Fruit fly (Drosophila melanogaster) whole organism, embryonic: ENCODE measurements around the gene Gk1.

Experiments used
- Aef1 ChIP-seq: fragments of 200-800 bp; sonication (Bioruptor generic); IDR thresholded peaks from 3 replicates; pipeline ENCODE4 v1.3.6; 2022; ENCODE audit warnings: missing biosample characterization, missing genetic modification characterization
- Bteb2 ChIP-seq: fragments of 200-800 bp; sonication (Bioruptor generic); optimal IDR thresholded peaks from 2 replicates; lab custom pipeline; 2016; ENCODE audit warnings: missing biosample characterization, missing genetic modification characterization
- CG10959 ChIP-seq: fragments of 200-800 bp; sonication (Bioruptor generic); IDR thresholded peaks from 2 replicates; pipeline ENCODE4 v1.3.6; 2022; ENCODE audit warnings: missing biosample characterization, missing genetic modification characterization
- CG13624 ChIP-seq: fragments of 200-800 bp; sonication (Bioruptor generic); optimal IDR thresholded peaks from 2 replicates; lab custom pipeline; 2016; ENCODE audit warnings: missing biosample characterization, missing genetic modification characterization
- CG15514 ChIP-seq: fragments of 200-800 bp; sonication (Bioruptor generic); optimal IDR thresholded peaks from 3 replicates; lab custom pipeline; 2017; ENCODE audit warnings: missing biosample characterization, missing genetic modification characterization, mild to moderate bottlenecking, moderate library complexity, missing genetic modification reagents
- CG1602 ChIP-seq: fragments of 200-800 bp; sonication (Bioruptor generic); optimal IDR thresholded peaks from 3 replicates; lab custom pipeline; 2016; ENCODE audit warnings: missing biosample characterization, missing genetic modification characterization
- CG1603 ChIP-seq: fragments of 200-800 bp; sonication (Bioruptor generic); optimal IDR thresholded peaks from 2 replicates; lab custom pipeline; 2019; ENCODE audit warnings: missing biosample characterization, mild to moderate bottlenecking, missing genetic modification characterization, moderate library complexity
- CG17328 ChIP-seq: fragments of 200-800 bp; sonication (Bioruptor generic); IDR thresholded peaks from 2 replicates; pipeline ENCODE4 v1.3.6; 2022; ENCODE audit warnings: missing biosample characterization, missing genetic modification characterization
- CG18764 ChIP-seq: fragments of 200-800 bp; sonication (Bioruptor generic); optimal IDR thresholded peaks from 3 replicates; lab custom pipeline; 2016; ENCODE audit warnings: missing biosample characterization, missing genetic modification characterization
- CG31224 ChIP-seq: fragments of 200-800 bp; sonication (Bioruptor generic); IDR thresholded peaks from 2 replicates; pipeline ENCODE4 v1.3.6; 2022; ENCODE audit warnings: missing biosample characterization, missing genetic modification characterization
- CG3407 ChIP-seq: fragments of 200-800 bp; sonication (Bioruptor generic); optimal IDR thresholded peaks from 2 replicates; lab custom pipeline; 2018; ENCODE audit warnings: missing biosample characterization, mild to moderate bottlenecking, missing genetic modification characterization
- CG4404 ChIP-seq: fragments of 200-800 bp; sonication (Bioruptor generic); IDR thresholded peaks from 2 replicates; pipeline ENCODE4 v1.3.6; 2022; ENCODE audit warnings: missing biosample characterization, missing genetic modification characterization
- CG4707 ChIP-seq: fragments of 200-800 bp; sonication (Bioruptor generic); optimal IDR thresholded peaks from 2 replicates; lab custom pipeline; 2018; ENCODE audit warnings: missing biosample characterization, mild to moderate bottlenecking, missing genetic modification characterization, moderate library complexity
- CG4854 ChIP-seq: fragments of 200-800 bp; sonication (Bioruptor generic); optimal IDR thresholded peaks from 2 replicates; lab custom pipeline; 2016; ENCODE audit warnings: missing biosample characterization, missing genetic modification characterization, inconsistent platforms
- CG6175 ChIP-seq: fragments of 200-800 bp; sonication (Bioruptor generic); IDR thresholded peaks from 3 replicates; pipeline ENCODE4 v1.3.6; 2022; ENCODE audit warnings: missing biosample characterization, missing genetic modification characterization
- CG6654 ChIP-seq: fragments of 200-800 bp; sonication (Bioruptor generic); optimal IDR thresholded peaks from 2 replicates; lab custom pipeline; 2017; ENCODE audit warnings: missing biosample characterization, mild to moderate bottlenecking, missing genetic modification characterization
- CG7963 ChIP-seq: fragments of 200-800 bp; sonication (Bioruptor generic); IDR thresholded peaks from 3 replicates; pipeline ENCODE4 v1.3.6; 2022; ENCODE audit warnings: missing biosample characterization, missing genetic modification characterization; ENCODE audit not compliant: partially characterized antibody
- CG8089 ChIP-seq: fragments of 200-800 bp; sonication (Bioruptor generic); optimal IDR thresholded peaks from 3 replicates; lab custom pipeline; 2016; ENCODE audit warnings: missing biosample characterization, missing genetic modification characterization
- CG8478 ChIP-seq: fragments of >200 bp; optimal IDR thresholded peaks from 2 replicates; lab custom pipeline; 2018
- CG9609 ChIP-seq: fragments of 200-800 bp; sonication (Bioruptor generic); optimal IDR thresholded peaks from 3 replicates; lab custom pipeline; 2016; ENCODE audit warnings: missing biosample characterization, missing genetic modification characterization
- CG9932 ChIP-seq: fragments of 200-800 bp; sonication (Bioruptor generic); IDR thresholded peaks from 2 replicates; pipeline ENCODE4 v1.3.6; 2022; ENCODE audit warnings: missing biosample characterization, missing genetic modification characterization
- Camta ChIP-seq: fragments of 200-800 bp; sonication (Bioruptor generic); optimal IDR thresholded peaks from 2 replicates; lab custom pipeline; 2016; ENCODE audit warnings: missing biosample characterization, missing genetic modification characterization
- Dbx ChIP-seq: fragments of 200-800 bp; sonication (Bioruptor generic); IDR thresholded peaks from 3 replicates; pipeline ENCODE4 v1.3.6; 2022; ENCODE audit warnings: missing biosample characterization, missing genetic modification characterization
- Dp ChIP-seq: fragments of 200-800 bp; sonication (Bioruptor generic); optimal IDR thresholded peaks from 2 replicates; lab custom pipeline; 2018; ENCODE audit warnings: missing biosample characterization, mild to moderate bottlenecking, missing genetic modification characterization, moderate library complexity
- HLH4C ChIP-seq: fragments of 200-800 bp; sonication (Bioruptor generic); IDR thresholded peaks from 3 replicates; pipeline ENCODE4 v1.3.6; 2022; ENCODE audit warnings: missing biosample characterization, missing genetic modification characterization; ENCODE audit not compliant: partially characterized antibody
- Lim3 ChIP-seq: fragments of 200-800 bp; sonication (Bioruptor generic); IDR thresholded peaks from 2 replicates; pipeline ENCODE4 v1.3.6; 2022; ENCODE audit warnings: missing biosample characterization, missing genetic modification characterization
- Mrtf ChIP-seq: fragments of 200-800 bp; sonication (Bioruptor generic); IDR thresholded peaks from 3 replicates; pipeline ENCODE4 v1.3.6; 2022; ENCODE audit warnings: missing biosample characterization, missing genetic modification characterization
- Myb ChIP-seq: fragments of 200-800 bp; sonication (Bioruptor generic); optimal IDR thresholded peaks from 2 replicates; lab custom pipeline; 2016; ENCODE audit warnings: missing biosample characterization, missing genetic modification characterization
- Oli ChIP-seq: fragments of 200-800 bp; sonication (Bioruptor generic); optimal IDR thresholded peaks from 2 replicates; lab custom pipeline; 2018; ENCODE audit warnings: missing biosample characterization, mild to moderate bottlenecking, missing genetic modification characterization, moderate library complexity
- Opbp ChIP-seq: fragments of 200-800 bp; sonication (Bioruptor generic); IDR thresholded peaks from 3 replicates; pipeline ENCODE4 v1.3.6; 2022; ENCODE audit warnings: missing biosample characterization, missing genetic modification characterization; ENCODE audit not compliant: partially characterized antibody
- Pdp1 ChIP-seq, 2 experiments: fragments of 200-800 bp; sonication (Bioruptor generic); optimal IDR thresholded peaks; 3 replicates each; lab custom pipeline; 2016; ENCODE audit warnings: missing biosample characterization in 2 of 2, missing genetic modification characterization in 2 of 2, mild to moderate bottlenecking in 1 of 2, moderate library complexity in 1 of 2
- Ravus ChIP-seq: fragments of 200-800 bp; sonication (Bioruptor generic); IDR thresholded peaks from 2 replicates; pipeline ENCODE4 v1.3.6; 2022; ENCODE audit warnings: missing biosample characterization, missing genetic modification characterization
- Xrp1 ChIP-seq: fragments of 200-800 bp; sonication (Bioruptor generic); IDR thresholded peaks from 2 replicates; pipeline ENCODE4 v1.3.6; 2022; ENCODE audit warnings: missing biosample characterization, missing genetic modification characterization
- ac ChIP-seq: fragments of 200-800 bp; sonication (Bioruptor generic); optimal IDR thresholded peaks from 3 replicates; lab custom pipeline; 2017; ENCODE audit warnings: missing biosample characterization, mild to moderate bottlenecking, missing genetic modification characterization
- ase ChIP-seq: fragments of 200-800 bp; sonication (Bioruptor generic); IDR thresholded peaks from 3 replicates; pipeline ENCODE4 v1.3.6; 2022; ENCODE audit warnings: missing biosample characterization, missing genetic modification characterization
- bowl ChIP-seq: fragments of 200-800 bp; sonication (Bioruptor generic); IDR thresholded peaks from 2 replicates; pipeline ENCODE4 v1.3.6; 2022; ENCODE audit warnings: missing biosample characterization, missing genetic modification characterization
- crp ChIP-seq, 2 experiments: fragments of 200-800 bp; sonication (Bioruptor generic); optimal IDR thresholded peaks; 2 replicates in 1 of 2; 3 replicates in 1 of 2; lab custom pipeline; 2017; ENCODE audit warnings: missing biosample characterization in 2 of 2, missing genetic modification characterization in 2 of 2, mild to moderate bottlenecking in 1 of 2, moderate library complexity in 1 of 2
- dmrt99B ChIP-seq: fragments of 200-800 bp; sonication (Bioruptor generic); optimal IDR thresholded peaks from 2 replicates; lab custom pipeline; 2018; ENCODE audit warnings: missing biosample characterization, mild to moderate bottlenecking, missing genetic modification characterization, moderate library complexity
- ewg ChIP-seq: fragments of 200-800 bp; sonication (Bioruptor generic); optimal IDR thresholded peaks from 3 replicates; lab custom pipeline; 2017; ENCODE audit warnings: mild to moderate bottlenecking, missing biosample characterization, missing genetic modification reagents, missing genetic modification characterization
- kah ChIP-seq: fragments of 200-800 bp; sonication (Bioruptor generic); optimal IDR thresholded peaks from 2 replicates; lab custom pipeline; 2018; ENCODE audit warnings: missing biosample characterization, mild to moderate bottlenecking, missing genetic modification characterization
- kay ChIP-seq: fragments of 200-800 bp; sonication (Bioruptor generic); optimal IDR thresholded peaks from 2 replicates; lab custom pipeline; 2016; ENCODE audit warnings: missing biosample characterization, missing genetic modification characterization
- lab ChIP-seq: fragments of 200-800 bp; sonication (Bioruptor generic); optimal IDR thresholded peaks from 3 replicates; lab custom pipeline; 2017; ENCODE audit warnings: missing biosample characterization, missing genetic modification characterization, mild to moderate bottlenecking, moderate library complexity, missing genetic modification reagents
- nau ChIP-seq: fragments of 200-800 bp; sonication (Bioruptor generic); optimal IDR thresholded peaks from 3 replicates; lab custom pipeline; 2017; ENCODE audit warnings: missing biosample characterization, mild to moderate bottlenecking, missing genetic modification characterization, missing genetic modification reagents
- pnt ChIP-seq: fragments of 200-800 bp; sonication (Bioruptor generic); optimal IDR thresholded peaks from 3 replicates; lab custom pipeline; 2016; ENCODE audit warnings: missing biosample characterization, missing genetic modification characterization
- scrt ChIP-seq: fragments of 200-800 bp; sonication (Bioruptor generic); optimal IDR thresholded peaks from 2 replicates; lab custom pipeline; 2018; ENCODE audit warnings: missing biosample characterization, mild to moderate bottlenecking, missing genetic modification characterization, moderate library complexity
- sd ChIP-seq: fragments of 200-800 bp; sonication (Bioruptor generic); optimal IDR thresholded peaks from 3 replicates; lab custom pipeline; 2018; ENCODE audit warnings: missing biosample characterization, mild to moderate bottlenecking, missing genetic modification characterization, moderate library complexity
- slbo ChIP-seq: fragments of 200-800 bp; sonication (Bioruptor generic); IDR thresholded peaks from 2 replicates; pipeline ENCODE4 v1.3.6; 2022; ENCODE audit warnings: missing biosample characterization, missing genetic modification characterization
- trem ChIP-seq: fragments of 200-800 bp; optimal IDR thresholded peaks from 3 replicates; lab custom pipeline; 2019; ENCODE audit warnings: missing biosample characterization, mild to moderate bottlenecking, missing genetic modification characterization, moderate library complexity
- ttk ChIP-seq: fragments of 200-800 bp; sonication (Bioruptor generic); IDR thresholded peaks from 2 replicates; pipeline ENCODE4 v2.1.2; 2022; ENCODE audit warnings: missing biosample characterization, missing genetic modification characterization
- z ChIP-seq: fragments of 200-800 bp; sonication (Bioruptor generic); IDR thresholded peaks from 3 replicates; pipeline ENCODE4 v1.3.6; 2022; ENCODE audit warnings: missing biosample characterization, missing genetic modification characterization
- zf30C ChIP-seq: fragments of 200-800 bp; sonication (Bioruptor generic); optimal IDR thresholded peaks from 3 replicates; lab custom pipeline; 2018; ENCODE audit warnings: missing biosample characterization, mild to moderate bottlenecking, missing genetic modification characterization

Gene Gk1

dm6 chr3L:246644-247199 lies 41.1 kb upstream of the Gk1 start (continued):
- TF ChIP-seq crp (GFP tag; optimal IDR thresholded peaks at IDR 0.05; lab: Kevin White, UChicago) (peak in 1 of 2 experiments; percentile 42), z (no peak), lab (no peak), Opbp (GFP tag; lab: Robert Waterston, UW) (peak; percentile 69), CG6654 (GFP tag; lab: Kevin White, UChicago) (no peak), sd (tag; lab: Kevin White, UChicago) (no peak), CG1602 (peak; percentile 34), CG6175 (GFP tag; lab: Robert Waterston, UW) (no peak), Pdp1 (GFP tag; optimal IDR thresholded peaks at IDR 0.05; lab: Kevin White, UChicago) (peak; percentile 29 to 88), ttk (GFP tag; lab: Robert Waterston, UW) (no peak), CG8089 (GFP tag; lab: Kevin White, UChicago) (peak; percentile 1), CG1603 (peak; percentile 77), CG4404 (GFP tag; lab: Robert Waterston, UW) (no peak), kah (GFP tag; lab: Kevin White, UChicago) (no peak), CG13624 (GFP tag; lab: Kevin White, UChicago) (peak; percentile 77), Xrp1 (0 out of 2 replicates have a peak, but pooled peaks have one; percentile 14), CG7963 (GFP tag; lab: Robert Waterston, UW) (peak; percentile 80), CG9609 (peak; percentile 54), nau (GFP tag; lab: Kevin White, UChicago) (no peak), slbo (GFP tag; lab: Robert Waterston, UW) (peak; percentile 69), Mrtf (GFP tag; lab: Robert Waterston, UW) (peak; percentile 56; the same call in 2 of the 3 replicates), dmrt99B (tag; lab: Kevin White, UChicago) (no peak), CG8478 (lab: Kevin White, UChicago) (no peak), CG9932 (GFP tag; lab: Robert Waterston, UW) (no peak), Lim3 (GFP tag; lab: Robert Waterston, UW) (no peak), CG4707 (GFP tag; lab: Kevin White, UChicago) (no peak), CG17328 (GFP tag; lab: Robert Waterston, UW) (no peak), Camta (GFP tag; lab: Kevin White, UChicago) (peak; percentile 72), bowl (GFP tag; lab: Robert Waterston, UW) (no peak), Dp (peak; percentile 89), CG18764 (GFP tag; lab: Kevin White, UChicago) (peak; percentile 47), kay (no peak), scrt (no peak), Myb (GFP tag; lab: Kevin White, UChicago) (peak; percentile 98), CG3407 (no peak), CG15514 (GFP tag; lab: Kevin White, UChicago) (peak; percentile 76), CG4854 (GFP tag; lab: Kevin White, UChicago) (peak; percentile 49), ase (peak; percentile 61; the same call in 1 of the 3 replicates), HLH4C (peak; percentile 64; the same call in 2 of the 3 replicates), Ravus (GFP tag; lab: Robert Waterston, UW) (no peak), Dbx (peak; percentile 77; the same call in 2 of the 3 replicates), Bteb2 (GFP tag; lab: Kevin White, UChicago) (no peak), Oli (tag; lab: Kevin White, UChicago) (no peak), ewg (GFP tag; lab: Kevin White, UChicago) (no peak), ac (GFP tag; lab: Kevin White, UChicago) (no peak), trem (tag; lab: Kevin White, UChicago) (peak; percentile 83), CG10959 (GFP tag; lab: Robert Waterston, UW) (no peak), CG31224 (GFP tag; lab: Robert Waterston, UW) (no peak), Aef1 (GFP tag; lab: Robert Waterston, UW) (peak; percentile 27; the same call in 1 of the 3 replicates), pnt (GFP tag; lab: Kevin White, UChicago) (no peak), zf30C (no peak)
